Fruit fly (Drosophila melanogaster): ENCODE data around the gene Rel.

The Rel gene

dm6 chr3R:9019689-9020138, 28.1 kb downstream of the Rel start, which contains the start of gene tgo:
TSS of gene tgo (minus strand) at chr3R:9020022.
- TF ChIP-seq ap (GFP tag; IDR thresholded peaks at IDR 0.05) (no peak), CG34224 (GFP tag; IDR thresholded peaks at IDR 0.05; ENCODE audit: partially characterized antibody) (peak; percentile 74), ab (GFP tag; optimal IDR thresholded peaks at IDR 0.05) (no peak), wdn (GFP tag; IDR thresholded peaks at IDR 0.05) (no peak), CG10147 (GFP tag; optimal IDR thresholded peaks at IDR 0.05) (no peak), NC2α (GFP tag; optimal IDR thresholded peaks at IDR 0.05) (no peak), CG2116 (GFP tag; optimal IDR thresholded peaks at IDR 0.05) (peak; percentile 65), CG18764 (GFP tag; optimal IDR thresholded peaks at IDR 0.05) (peak; percentile 0), Sin3A (optimal IDR thresholded peaks at IDR 0.05) (peak; percentile 65), CG12659 (GFP tag; optimal IDR thresholded peaks at IDR 0.05) (peak; percentile 69), Scr (GFP tag; IDR thresholded peaks at IDR 0.05; ENCODE audit: partially characterized antibody) (peak; percentile 52), CG31441 (GFP tag; IDR thresholded peaks at IDR 0.05) (no peak), Elba2 (GFP tag; optimal IDR thresholded peaks at IDR 0.05) (no peak), CG1603 (tag; optimal IDR thresholded peaks at IDR 0.05) (peak; percentile 82), kni (GFP tag; optimal IDR thresholded peaks at IDR 0.05) (peak; percentile 72), Dll (GFP tag; IDR thresholded peaks at IDR 0.05; ENCODE audit: partially characterized antibody) (0 out of 4 replicates have a peak, but pooled peaks have one; percentile 58), bbx (GFP tag; IDR thresholded peaks at IDR 0.05; ENCODE audit: partially characterized antibody) (peak; percentile 36; the same call in 1 of the 2 replicates), zen (tag; optimal IDR thresholded peaks at IDR 0.05) (no peak), Taf1 (GFP tag; IDR thresholded peaks at IDR 0.05) (no peak), CG1647 (GFP tag; optimal IDR thresholded peaks at IDR 0.05) (no peak), CG15601 (tag; optimal IDR thresholded peaks at IDR 0.05) (peak; percentile 33), vfl (GFP tag; optimal IDR thresholded peaks at IDR 0.05) (no peak), nmo (GFP tag; optimal IDR thresholded peaks at IDR 0.05) (peak; percentile 52), Hey (tag; optimal IDR thresholded peaks at IDR 0.05) (no peak), Adf1 (GFP tag; IDR thresholded peaks at IDR 0.05) (peak; percentile 24; the same call in 1 of the 2 replicates), sim (GFP tag; IDR thresholded peaks at IDR 0.05) (no peak), Fer1 (GFP tag; optimal IDR thresholded peaks at IDR 0.05) (peak; percentile 69), CG9797 (GFP tag; optimal IDR thresholded peaks at IDR 0.05) (peak; percentile 94), CG34376 (GFP tag; optimal IDR thresholded peaks at IDR 0.05) (peak; percentile 62), CG17829 (tag; optimal IDR thresholded peaks at IDR 0.05) (peak; percentile 45), Max (GFP tag; optimal IDR thresholded peaks at IDR 0.05) (no peak), CG7271 (tag; optimal IDR thresholded peaks at IDR 0.05) (no peak), CG6683 (GFP tag; optimal IDR thresholded peaks at IDR 0.05) (no peak), CG11398 (GFP tag; optimal IDR thresholded peaks at IDR 0.05) (no peak), pho (GFP tag; optimal IDR thresholded peaks at IDR 0.05) (no peak), CG7928 (GFP tag; optimal IDR thresholded peaks at IDR 0.05) (no peak), TFAM (GFP tag; optimal IDR thresholded peaks at IDR 0.05) (no peak), Camta (GFP tag; optimal IDR thresholded peaks at IDR 0.05) (no peak), bcd (GFP tag; optimal IDR thresholded peaks at IDR 0.05) (no peak), crp (GFP tag; optimal IDR thresholded peaks at IDR 0.05) (no peak), CG18599 (GFP tag; optimal IDR thresholded peaks at IDR 0.05) (no peak), Tbp (GFP tag; optimal IDR thresholded peaks at IDR 0.05) (no peak), CG14710 (tag; optimal IDR thresholded peaks at IDR 0.05) (peak; percentile 80), CoRest (tag; optimal IDR thresholded peaks at IDR 0.05) (peak; percentile 52), unc-4 (GFP tag; IDR thresholded peaks at IDR 0.05; ENCODE audit: partially characterized antibody) (peak; percentile 59; the same call in 1 of the 2 replicates), CG9437 (GFP tag; optimal IDR thresholded peaks at IDR 0.05) (no peak), mld (GFP tag; IDR thresholded peaks at IDR 0.05; ENCODE audit: partially characterized antibody) (no peak), zfh1 (GFP tag; IDR thresholded peaks at IDR 0.05) (0 out of 3 replicates have a peak, but pooled peaks have one; percentile 22), Awh (GFP tag; IDR thresholded peaks at IDR 0.05) (no peak), zfh2 (GFP tag; optimal IDR thresholded peaks at IDR 0.05) (no peak)
